Fruit fly (Drosophila melanogaster): ENCODE measurements around the gene CG9628.

- TF ChIP-seq gl (tag; optimal IDR thresholded peaks at IDR 0.05) (no peak), Snoo (tag; optimal IDR thresholded peaks at IDR 0.05) (no peak), EcR (GFP tag; optimal IDR thresholded peaks at IDR 0.05) (peak; percentile 68), Pif1B (GFP tag; optimal IDR thresholded peaks at IDR 0.05) (no peak)
Measured at dm6 chr3L:14659954-14660907, 37.6 kb downstream of the CG9628 start.
